Worm (Caenorhabditis elegans): ENCODE data around the gene mif-1.

Gene mif-1

ce11 chrIII:11823260-11823659, 24.7 kb upstream of the mif-1 start, which contains the start of gene C18D11.3 (continued):
- TF ChIP-seq isw-1 (GFP tag; IDR thresholded peaks at IDR 0.05) (peak; percentile 74), sptf-1 (tag; optimal IDR thresholded peaks at IDR 0.05) (no peak), jun-1 (tag; optimal IDR thresholded peaks at IDR 0.05) (peak; percentile 52), tbx-2 (tag; optimal IDR thresholded peaks at IDR 0.05) (peak; percentile 88), aly-2 (tag; optimal IDR thresholded peaks at IDR 0.05) (no peak), sup-37 (GFP tag; optimal IDR thresholded peaks at IDR 0.05) (no peak), zag-1 (tag; optimal IDR thresholded peaks at IDR 0.05) (no peak), grh-1 (GFP tag; IDR thresholded peaks at IDR 0.05) (0 out of 2 replicates have a peak, but pooled peaks have one; percentile 16), Y116A8C.19 (tag; optimal IDR thresholded peaks at IDR 0.05; ENCODE audit: borderline replicate concordance) (no peak), mef-2 (tag; optimal IDR thresholded peaks at IDR 0.05) (no peak), lin-13 (GFP tag; optimal IDR thresholded peaks at IDR 0.05) (peak; percentile 91), nhr-237 (tag; optimal IDR thresholded peaks at IDR 0.05) (peak; percentile 16), nhr-28 (tag; optimal IDR thresholded peaks at IDR 0.05) (no peak), hpl-2 (GFP tag; optimal IDR thresholded peaks at IDR 0.05) (no peak), aha-1 (tag; optimal IDR thresholded peaks at IDR 0.05) (peak; percentile 27), fkh-4 (tag; optimal IDR thresholded peaks at IDR 0.05; ENCODE audit: borderline replicate concordance) (no peak), mab-9 (GFP tag; IDR thresholded peaks at IDR 0.05) (0 out of 2 replicates have a peak, but pooled peaks have one; percentile 9), nhr-19 (GFP tag; conservative IDR thresholded peaks at IDR 0.05) (peak; percentile 79), C04F5.9 (tag; optimal IDR thresholded peaks at IDR 0.05) (peak; percentile 57), pax-3 (tag; optimal IDR thresholded peaks at IDR 0.05) (peak; percentile 55), dpl-1 (GFP tag; optimal IDR thresholded peaks at IDR 0.05) (peak; percentile 74 to 85 (median 84)), ceh-90 (tag; optimal IDR thresholded peaks at IDR 0.05) (no peak), swsn-7 (tag; optimal IDR thresholded peaks at IDR 0.05) (peak; percentile 75), rnt-1 (tag; optimal IDR thresholded peaks at IDR 0.05) (peak; percentile 92), dsc-1 (tag; optimal IDR thresholded peaks at IDR 0.05) (peak; percentile 67), ceh-63 (GFP tag; optimal IDR thresholded peaks at IDR 0.05) (no peak), hlh-4 (tag; optimal IDR thresholded peaks at IDR 0.05) (no peak), irx-1 (tag; optimal IDR thresholded peaks at IDR 0.05) (peak; percentile 60), C16A3.4 (tag; optimal IDR thresholded peaks at IDR 0.05) (peak; percentile 94), egl-13 (tag; optimal IDR thresholded peaks at IDR 0.05) (no peak), fkh-8 (tag; optimal IDR thresholded peaks at IDR 0.05) (peak; percentile 86), mdl-1 (tag; optimal IDR thresholded peaks at IDR 0.05) (peak in 1 of 2 experiments; percentile 96), fkh-10 (GFP tag; optimal IDR thresholded peaks at IDR 0.05) (peak; percentile 38), ceh-8 (GFP tag; optimal IDR thresholded peaks at IDR 0.05) (no peak), nhr-76 (tag; optimal IDR thresholded peaks at IDR 0.05) (no peak), unc-86 (tag; optimal IDR thresholded peaks at IDR 0.05) (peak; percentile 60), nhr-85 (tag) (peak; percentile 89), vab-15 (tag; optimal IDR thresholded peaks at IDR 0.05) (peak; percentile 77), unc-130 (tag; optimal IDR thresholded peaks at IDR 0.05) (peak; percentile 97), ets-5 (GFP tag; IDR thresholded peaks at IDR 0.05) (no peak), ceh-82 (tag; optimal IDR thresholded peaks at IDR 0.05) (peak; percentile 48 to 93 (median 52)), snpc-4 (tag; optimal IDR thresholded peaks at IDR 0.05) (peak; percentile 88), nhr-84 (tag; optimal IDR thresholded peaks at IDR 0.05) (no peak), nhr-71 (tag; optimal IDR thresholded peaks at IDR 0.05) (peak; percentile 92), unc-62 (GFP tag; optimal IDR thresholded peaks at IDR 0.05) (no peak), unc-30 (tag; optimal IDR thresholded peaks at IDR 0.05) (no peak), nhr-12 (tag; optimal IDR thresholded peaks at IDR 0.05) (no peak), ztf-4 (tag; optimal IDR thresholded peaks at IDR 0.05) (peak; percentile 39), ama-1 (optimal IDR thresholded peaks at IDR 0.05) (no peak), lir-3 (tag; optimal IDR thresholded peaks at IDR 0.05; ENCODE audit: poor library complexity) (no peak), alr-1 (tag; optimal IDR thresholded peaks at IDR 0.05; ENCODE audit: borderline replicate concordance) (no peak), mep-1 (tag; optimal IDR thresholded peaks at IDR 0.05) (peak; percentile 94), ceh-88 (GFP tag; IDR thresholded peaks at IDR 0.05) (no peak; the same call in 1 of the 2 replicates), snu-23 (GFP tag; optimal IDR thresholded peaks at IDR 0.05) (peak; percentile 93)

Data from whole organism, L1 larva.